Fruit fly (Drosophila melanogaster): ENCODE data around the gene Usp47.
A peak's percentile ranks its signal among the peaks of the same experiment; 100 is the strongest.

Gene Usp47

dm6 chr3L:5752903-5753604, at the start of gene Usp47 (continued):
- no peak for TF ChIP-seq nerfin-2 (GFP tag; IDR thresholded peaks at IDR 0.05; ENCODE audit: partially characterized antibody)
- no peak for TF ChIP-seq lov (optimal IDR thresholded peaks at IDR 0.05)
- TF ChIP-seq lov (GFP tag; IDR thresholded peaks at IDR 0.05) = no peak
- no peak; the same call in 1 of the 2 replicates for TF ChIP-seq Scr (GFP tag; IDR thresholded peaks at IDR 0.05; ENCODE audit: partially characterized antibody)
- TF ChIP-seq bcd (GFP tag; optimal IDR thresholded peaks at IDR 0.05) = no peak
- TF ChIP-seq nmo (GFP tag; optimal IDR thresholded peaks at IDR 0.05) = peak; percentile 0
- TF ChIP-seq Aef1 (GFP tag; IDR thresholded peaks at IDR 0.05) = no peak
- no peak for TF ChIP-seq CG2678 (tag; optimal IDR thresholded peaks at IDR 0.05)
- TF ChIP-seq CG17359 (tag; optimal IDR thresholded peaks at IDR 0.05) = no peak
- no peak for TF ChIP-seq danr (GFP tag; IDR thresholded peaks at IDR 0.05)
- no peak for TF ChIP-seq CG10147 (GFP tag; optimal IDR thresholded peaks at IDR 0.05)
- peak; percentile 96 for TF ChIP-seq CG4617 (GFP tag; optimal IDR thresholded peaks at IDR 0.05; ENCODE audit: borderline replicate concordance)
- TF ChIP-seq ind (GFP tag; optimal IDR thresholded peaks at IDR 0.05) = no peak
- no peak for TF ChIP-seq fu2 (GFP tag; optimal IDR thresholded peaks at IDR 0.05)
- no peak for TF ChIP-seq ERR (GFP tag; optimal IDR thresholded peaks at IDR 0.05)
- TF ChIP-seq tgo (GFP tag; IDR thresholded peaks at IDR 0.05) = no peak
- TF ChIP-seq CG15601 (tag; optimal IDR thresholded peaks at IDR 0.05) = no peak
- TF ChIP-seq CG9817 (tag; optimal IDR thresholded peaks at IDR 0.05) = no peak
- no peak for TF ChIP-seq otp (GFP tag; IDR thresholded peaks at IDR 0.05)
- TF ChIP-seq CG3726 (GFP tag; IDR thresholded peaks at IDR 0.05) = no peak
- TF ChIP-seq CG10274 (GFP tag; optimal IDR thresholded peaks at IDR 0.05) = no peak
- 0 out of 3 replicates have a peak, but pooled peaks have one; percentile 6 for TF ChIP-seq dysf (GFP tag; IDR thresholded peaks at IDR 0.05)
- TF ChIP-seq Myb (GFP tag; optimal IDR thresholded peaks at IDR 0.05) = peak; percentile 82
- TF ChIP-seq CG4854 (GFP tag; optimal IDR thresholded peaks at IDR 0.05) = no peak
- no peak for TF ChIP-seq sisA (GFP tag; IDR thresholded peaks at IDR 0.05)
- no peak for TF ChIP-seq odd (GFP tag; optimal IDR thresholded peaks at IDR 0.05)
- peak; percentile 31 for TF ChIP-seq CHES-1-like (GFP tag; optimal IDR thresholded peaks at IDR 0.05)
- no peak for TF ChIP-seq CG11696 (GFP tag; IDR thresholded peaks at IDR 0.05)
- no peak for TF ChIP-seq CG11456 (GFP tag; IDR thresholded peaks at IDR 0.05)
- peak; percentile 3 for TF ChIP-seq Ets97D (GFP tag; optimal IDR thresholded peaks at IDR 0.05)
- no peak for TF ChIP-seq CG17568 (GFP tag; optimal IDR thresholded peaks at IDR 0.05)
- no peak for TF ChIP-seq ranshi (GFP tag; IDR thresholded peaks at IDR 0.05)
- no peak for TF ChIP-seq HLH4C (GFP tag; IDR thresholded peaks at IDR 0.05; ENCODE audit: partially characterized antibody)
- TF ChIP-seq CG7987 (GFP tag; optimal IDR thresholded peaks at IDR 0.05) = no peak
- TF ChIP-seq CG13296 (GFP tag; optimal IDR thresholded peaks at IDR 0.05) = no peak
- no peak for TF ChIP-seq cwo (GFP tag; optimal IDR thresholded peaks at IDR 0.05)
- TF ChIP-seq CG33557 (GFP tag; optimal IDR thresholded peaks at IDR 0.05) = no peak
- no peak for TF ChIP-seq CG17385 (GFP tag; optimal IDR thresholded peaks at IDR 0.05)
- no peak for TF ChIP-seq CG12942 (GFP tag; optimal IDR thresholded peaks at IDR 0.05)
- no peak for TF ChIP-seq peb (GFP tag; IDR thresholded peaks at IDR 0.05)
- TF ChIP-seq seq (GFP tag; IDR thresholded peaks at IDR 0.05) = 0 out of 2 replicates have a peak, but pooled peaks have one; percentile 17
- TF ChIP-seq Atf3 (GFP tag; optimal IDR thresholded peaks at IDR 0.05) = no peak
- peak; percentile 43 for TF ChIP-seq CrebB (tag; optimal IDR thresholded peaks at IDR 0.05)
- no peak for TF ChIP-seq CG17912 (GFP tag; optimal IDR thresholded peaks at IDR 0.05)
- TF ChIP-seq Xrp1 (GFP tag; IDR thresholded peaks at IDR 0.05) = no peak
- peak; percentile 39; the same call in 1 of the 2 replicates for TF ChIP-seq Dref (GFP tag; IDR thresholded peaks at IDR 0.05)
- no peak for TF ChIP-seq crc (GFP tag; optimal IDR thresholded peaks at IDR 0.05)
- TF ChIP-seq CG9609 (GFP tag; optimal IDR thresholded peaks at IDR 0.05) = no peak
- TF ChIP-seq sim (GFP tag; IDR thresholded peaks at IDR 0.05) = no peak
- no peak for TF ChIP-seq Ets65A (GFP tag)
- no peak for TF ChIP-seq ken (GFP tag; IDR thresholded peaks at IDR 0.05)

Data from whole organism, embryonic.